Worm (Caenorhabditis elegans) whole organism, L1 larva: ENCODE measurements around the gene C04C11.1.

ENCODE experiments used
- C04F5.9 ChIP-seq: sonication (generic microtip); optimal IDR thresholded peaks from 2 replicates; lab custom pipeline; 2016; ENCODE audit warnings: missing genetic modification characterization, missing compliant biosample characterization
- C16A3.4 ChIP-seq: fragments of 150-350 bp; optimal IDR thresholded peaks from 2 replicates; lab custom pipeline; 2014; ENCODE audit warnings: missing biosample characterization, missing genetic modification characterization
- blmp-1 ChIP-seq: fragments of 150-350 bp; optimal IDR thresholded peaks from 2 replicates; lab custom pipeline; 2014; ENCODE audit warnings: missing biosample characterization, missing genetic modification characterization
- ceh-8 ChIP-seq: fragments of 200-800 bp; sonication (Bioruptor generic); optimal IDR thresholded peaks from 2 replicates; lab custom pipeline; 2018; ENCODE audit warnings: mild to moderate bottlenecking, missing genetic modification characterization, moderate library complexity, missing compliant biosample characterization
- ceh-90 ChIP-seq: sonication (generic microtip); optimal IDR thresholded peaks from 2 replicates; lab custom pipeline; 2016; ENCODE audit warnings: missing genetic modification characterization, missing compliant biosample characterization
- ces-1 ChIP-seq: fragments of 150-350 bp; optimal IDR thresholded peaks from 2 replicates; lab custom pipeline; 2014; ENCODE audit warnings: missing biosample characterization, missing genetic modification reagents, missing genetic modification characterization
- dpl-1 ChIP-seq, 3 experiments: fragments of 150-350 bp in 2 of 3; sonication (generic microtip) in 1 of 3; optimal IDR thresholded peaks; 2 replicates each; lab custom pipeline; 2014 to 2017; ENCODE audit warnings: missing biosample characterization in 3 of 3, missing genetic modification characterization in 3 of 3, missing genetic modification reagents in 3 of 3
- efl-1 ChIP-seq, 4 experiments: fragments of 150-350 bp; optimal IDR thresholded peaks in 3 of 4; peaks in 1 of 4; 1 replicate in 1 of 4; 2 replicates in 3 of 4; lab custom pipeline; 2014; ENCODE audit warnings: missing biosample characterization in 2 of 4, missing genetic modification characterization in 2 of 4, missing genetic modification reagents in 2 of 4
- egl-27 ChIP-seq, 2 experiments: fragments of 150-350 bp in 1 of 2; sonication (generic microtip); optimal IDR thresholded peaks; 3 replicates each; lab custom pipeline; 2017 to 2018; ENCODE audit warnings: missing biosample characterization in 2 of 2, missing genetic modification characterization in 2 of 2, missing genetic modification reagents in 2 of 2
- elt-3 ChIP-seq, 6 experiments: fragments of 150-350 bp in 1 of 6; sonication (generic microtip); optimal IDR thresholded peaks; 2 replicates each; lab custom pipeline; 2017 to 2018; ENCODE audit warnings: missing biosample characterization in 6 of 6, missing genetic modification characterization in 6 of 6, inconsistent platforms in 1 of 6
- ets-5 ChIP-seq: fragments of 200-800 bp; sonication (Bioruptor generic); IDR thresholded peaks from 2 replicates; pipeline ENCODE4 v1.3.6; 2022; ENCODE audit warnings: missing genetic modification characterization, missing compliant biosample characterization
- fkh-10 ChIP-seq: sonication (generic microtip); optimal IDR thresholded peaks from 2 replicates; lab custom pipeline; 2017; ENCODE audit warnings: missing biosample characterization, missing genetic modification reagents, missing genetic modification characterization
- fkh-4 ChIP-seq: sonication (generic microtip); optimal IDR thresholded peaks from 2 replicates; lab custom pipeline; 2016; ENCODE audit warnings: missing compliant biosample characterization, missing genetic modification characterization, borderline replicate concordance
- fos-1 ChIP-seq: fragments of 150-350 bp; optimal IDR thresholded peaks from 2 replicates; lab custom pipeline; 2014; ENCODE audit warnings: missing biosample characterization, missing genetic modification characterization
- grh-1 ChIP-seq: fragments of 200-800 bp; sonication (Bioruptor generic); IDR thresholded peaks from 2 replicates; pipeline ENCODE4 v1.3.6; 2022; ENCODE audit warnings: missing genetic modification reagents, missing genetic modification characterization, missing compliant biosample characterization
- hlh-4 ChIP-seq: sonication (generic microtip); optimal IDR thresholded peaks from 2 replicates; lab custom pipeline; 2016; ENCODE audit warnings: mild to moderate bottlenecking, missing genetic modification characterization, missing compliant biosample characterization
- hpl-2 ChIP-seq: fragments of 150-350 bp; optimal IDR thresholded peaks from 2 replicates; lab custom pipeline; 2014; ENCODE audit warnings: missing biosample characterization, missing genetic modification reagents, missing genetic modification characterization
- jun-1 ChIP-seq: fragments of 150-350 bp; optimal IDR thresholded peaks from 2 replicates; lab custom pipeline; 2014; ENCODE audit warnings: missing biosample characterization, missing genetic modification reagents, missing genetic modification characterization
- lin-13 ChIP-seq: fragments of 150-350 bp; optimal IDR thresholded peaks from 2 replicates; lab custom pipeline; 2014; ENCODE audit warnings: missing biosample characterization, missing genetic modification reagents, missing genetic modification characterization
- lin-14 ChIP-seq: fragments of 200-800 bp; sonication (Bioruptor generic); optimal IDR thresholded peaks from 2 replicates; lab custom pipeline; 2018; ENCODE audit warnings: mild to moderate bottlenecking, missing genetic modification characterization, moderate library complexity, missing compliant biosample characterization
- lin-15B ChIP-seq: fragments of 150-350 bp; sonication (generic microtip); optimal IDR thresholded peaks from 3 replicates; lab custom pipeline; 2014; ENCODE audit warnings: missing biosample characterization, missing genetic modification characterization
- lin-35 ChIP-seq, 2 experiments: fragments of 150-350 bp; optimal IDR thresholded peaks; 2 replicates each; lab custom pipeline; 2014; ENCODE audit warnings: missing biosample characterization in 2 of 2, missing genetic modification characterization in 2 of 2, missing genetic modification reagents in 2 of 2
- lin-39 ChIP-seq: fragments of 150-350 bp; optimal IDR thresholded peaks from 2 replicates; lab custom pipeline; 2014; ENCODE audit warnings: missing biosample characterization, missing genetic modification reagents, missing genetic modification characterization
- lir-3 ChIP-seq: sonication (generic microtip); optimal IDR thresholded peaks from 2 replicates; lab custom pipeline; 2016; ENCODE audit warnings: mild to moderate bottlenecking, missing genetic modification characterization, moderate library complexity, missing compliant biosample characterization; ENCODE audit not compliant: poor library complexity
- mab-9 ChIP-seq: fragments of 200-800 bp; sonication (Bioruptor generic); IDR thresholded peaks from 2 replicates; pipeline ENCODE4 v1.3.6; 2022; ENCODE audit warnings: missing genetic modification reagents, missing genetic modification characterization, missing compliant biosample characterization
- mdl-1 ChIP-seq, 2 experiments: fragments of 150-350 bp; optimal IDR thresholded peaks; 2 replicates each; lab custom pipeline; 2014 to 2017; ENCODE audit warnings: missing biosample characterization in 2 of 2, missing genetic modification characterization in 2 of 2, inconsistent platforms in 1 of 2
- mef-2 ChIP-seq: fragments of 150-350 bp; optimal IDR thresholded peaks from 2 replicates; lab custom pipeline; 2014; ENCODE audit warnings: missing biosample characterization, missing genetic modification characterization
- nhr-11 ChIP-seq: fragments of 150-350 bp; optimal IDR thresholded peaks from 2 replicates; lab custom pipeline; 2014; ENCODE audit warnings: missing biosample characterization, missing genetic modification characterization
- nhr-237 ChIP-seq: fragments of 150-350 bp; optimal IDR thresholded peaks from 2 replicates; lab custom pipeline; 2014; ENCODE audit warnings: missing biosample characterization, missing genetic modification characterization
- nhr-47 ChIP-seq: sonication (generic microtip); optimal IDR thresholded peaks from 2 replicates; lab custom pipeline; 2016; ENCODE audit warnings: mild to moderate bottlenecking, missing genetic modification characterization, moderate library complexity, missing compliant biosample characterization
- nhr-71 ChIP-seq: sonication (generic microtip); optimal IDR thresholded peaks from 2 replicates; lab custom pipeline; 2016; ENCODE audit warnings: mild to moderate bottlenecking, missing genetic modification characterization, moderate library complexity, missing compliant biosample characterization
- nhr-77 ChIP-seq: fragments of 150-350 bp; optimal IDR thresholded peaks from 2 replicates; lab custom pipeline; 2014; ENCODE audit warnings: missing biosample characterization, missing genetic modification characterization
- nhr-84 ChIP-seq: sonication (generic microtip); optimal IDR thresholded peaks from 2 replicates; lab custom pipeline; 2017; ENCODE audit warnings: missing biosample characterization, missing genetic modification characterization
- pag-3 ChIP-seq: sonication (generic microtip); optimal IDR thresholded peaks from 2 replicates; lab custom pipeline; 2017; ENCODE audit warnings: missing genetic modification characterization, mild to moderate bottlenecking, missing compliant biosample characterization, antibody characterized with exemption, borderline replicate concordance; ENCODE audit not compliant: insufficient read depth
- pax-3 ChIP-seq: fragments of 200-800 bp; sonication (Bioruptor generic); optimal IDR thresholded peaks from 2 replicates; lab custom pipeline; 2018; ENCODE audit warnings: mild to moderate bottlenecking, missing genetic modification characterization, moderate library complexity, missing compliant biosample characterization
- pqm-1 ChIP-seq: sonication (generic microtip); optimal IDR thresholded peaks from 3 replicates; lab custom pipeline; 2017; ENCODE audit warnings: missing biosample characterization, missing genetic modification characterization
- skn-1 ChIP-seq: fragments of 150-350 bp; optimal IDR thresholded peaks from 2 replicates; lab custom pipeline; 2014; ENCODE audit warnings: missing biosample characterization, missing genetic modification characterization
- snpc-4 ChIP-seq: fragments of 150-350 bp; optimal IDR thresholded peaks from 2 replicates; lab custom pipeline; 2014; ENCODE audit warnings: missing biosample characterization, missing genetic modification characterization
- sox-4 ChIP-seq: sonication (generic microtip); optimal IDR thresholded peaks from 2 replicates; lab custom pipeline; 2016; ENCODE audit warnings: missing genetic modification characterization, missing compliant biosample characterization
- swsn-7 ChIP-seq: sonication (generic microtip); optimal IDR thresholded peaks from 2 replicates; lab custom pipeline; 2016; ENCODE audit warnings: missing genetic modification characterization, missing compliant biosample characterization
- tbx-2 ChIP-seq: sonication (generic microtip); optimal IDR thresholded peaks from 2 replicates; lab custom pipeline; 2016; ENCODE audit warnings: missing genetic modification characterization, missing compliant biosample characterization
- unc-130 ChIP-seq: fragments of 150-350 bp; optimal IDR thresholded peaks from 2 replicates; lab custom pipeline; 2017; ENCODE audit warnings: missing biosample characterization, missing genetic modification characterization, inconsistent platforms
- unc-62 ChIP-seq: fragments of 150-350 bp; optimal IDR thresholded peaks from 2 replicates; lab custom pipeline; 2014; ENCODE audit warnings: missing biosample characterization, missing genetic modification reagents, missing genetic modification characterization
- unc-98 ChIP-seq: fragments of 200-800 bp; sonication (Bioruptor generic); IDR thresholded peaks from 2 replicates; pipeline ENCODE4 v1.3.6; 2022; ENCODE audit warnings: missing genetic modification characterization, missing compliant biosample characterization
- vab-15 ChIP-seq: sonication (generic microtip); optimal IDR thresholded peaks from 2 replicates; lab custom pipeline; 2017; ENCODE audit warnings: missing genotype, mild to moderate bottlenecking, missing genetic modification characterization, missing compliant biosample characterization
- zag-1 ChIP-seq: fragments of 150-350 bp; optimal IDR thresholded peaks from 2 replicates; lab custom pipeline; 2014; ENCODE audit warnings: missing biosample characterization, missing genetic modification characterization
- ztf-11 ChIP-seq, 2 experiments: sonication (generic microtip); optimal IDR thresholded peaks; 2 replicates each; lab custom pipeline; 2016 to 2017; ENCODE audit warnings: missing genetic modification characterization in 2 of 2, missing biosample characterization in 1 of 2, missing compliant biosample characterization in 1 of 2

The C04C11.1 gene

ce11 chrX:14056527-14056926 is 36.1 kb downstream of the C04C11.1 start (continued):
- peak; percentile 68 for TF ChIP-seq blmp-1 (tag; lab: Kevin White, UChicago)
- no peak for TF ChIP-seq mef-2 (tag; lab: Kevin White, UChicago)
- TF ChIP-seq ces-1, result no peak
- no peak for TF ChIP-seq ceh-90 (tag; lab: Kevin White, UChicago)
- TF ChIP-seq ets-5 (GFP tag; lab: Robert Waterston, UW), result no peak
- TF ChIP-seq skn-1 (tag; lab: Kevin White, UChicago), result no peak
- TF ChIP-seq nhr-11, result no peak
- TF ChIP-seq fkh-10, result no peak
- no peak for TF ChIP-seq lin-15B
- TF ChIP-seq unc-62 (GFP tag; lab: Kevin White, UChicago), result no peak

ce11 chrX:14062771-14063170 is 42.4 kb downstream of the C04C11.1 start:
- TF ChIP-seq efl-1 (optimal IDR thresholded peaks at IDR 0.05; lab: Kevin White, UChicago) (no peak), efl-1 (GFP tag; optimal IDR thresholded peaks at IDR 0.05 in 1 of 2; lab: Kevin White, UChicago) (peak in 1 of 2 experiments; percentile 60), lin-39 (tag; lab: Kevin White, UChicago) (no peak)
- TF ChIP-seq, all 84 proteins: peak for 1

- TF ChIP-seq nhr-84, result no peak
- no peak for TF ChIP-seq ets-5 (GFP tag; lab: Robert Waterston, UW)
- TF ChIP-seq snpc-4 (tag; lab: Kevin White, UChicago), result peak; percentile 87
- TF ChIP-seq nhr-237 (tag; lab: Kevin White, UChicago), result peak; percentile 42
- TF ChIP-seq unc-130 (tag; lab: Kevin White, UChicago), result peak; percentile 93
- peak; percentile 58 for TF ChIP-seq hpl-2
- TF ChIP-seq lir-3 (tag; lab: Kevin White, UChicago), result peak; percentile 83
- TF ChIP-seq egl-27 (tag; optimal IDR thresholded peaks at IDR 0.05; lab: Kevin White, UChicago), result peak; percentile 33 to 56
- peak; percentile 91 for TF ChIP-seq swsn-7 (tag; lab: Kevin White, UChicago)
- peak in 1 of 2 experiments; percentile 29 for TF ChIP-seq ztf-11 (tag; optimal IDR thresholded peaks at IDR 0.05; lab: Kevin White, UChicago)
- peak in 2 of 3 experiments; percentile 37 to 49 for TF ChIP-seq dpl-1 (GFP tag; optimal IDR thresholded peaks at IDR 0.05; lab: Kevin White, UChicago)
- TF ChIP-seq mdl-1 (tag; optimal IDR thresholded peaks at IDR 0.05; lab: Kevin White, UChicago), result peak in 1 of 2 experiments; percentile 90
- TF ChIP-seq lin-13 (GFP tag; lab: Kevin White, UChicago), result peak; percentile 76
- 0 out of 2 replicates have a peak, but pooled peaks have one; percentile 44 for TF ChIP-seq mab-9 (GFP tag; lab: Robert Waterston, UW)
- no peak for TF ChIP-seq fkh-4 (tag; lab: Kevin White, UChicago)
- TF ChIP-seq pqm-1 (tag; lab: Kevin White, UChicago), result no peak
- peak; percentile 74 for TF ChIP-seq fkh-10
- peak; percentile 90 for TF ChIP-seq nhr-47 (tag; lab: Kevin White, UChicago)
- TF ChIP-seq tbx-2, result peak; percentile 89
- no peak for TF ChIP-seq pag-3 (tag; lab: Kevin White, UChicago)
- TF ChIP-seq ces-1, result no peak
- peak; percentile 80 for TF ChIP-seq nhr-77 (tag; lab: Kevin White, UChicago)
- peak; percentile 35 for TF ChIP-seq vab-15
- peak; percentile 91 for TF ChIP-seq C16A3.4 (tag; lab: Kevin White, UChicago)
- peak; percentile 64 for TF ChIP-seq zag-1
- TF ChIP-seq efl-1 (optimal IDR thresholded peaks at IDR 0.05; lab: Kevin White, UChicago), result peak; percentile 54 to 64
- peak; percentile 7 to 94 for TF ChIP-seq efl-1 (GFP tag; optimal IDR thresholded peaks at IDR 0.05 in 1 of 2; lab: Kevin White, UChicago)
- peak; percentile 83 for TF ChIP-seq ceh-8 (GFP tag; lab: Kevin White, UChicago)
- TF ChIP-seq C04F5.9 (tag; lab: Kevin White, UChicago), result peak; percentile 36
- peak; percentile 42; the same call in 1 of the 2 replicates for TF ChIP-seq grh-1
- TF ChIP-seq unc-98 (GFP tag; lab: Robert Waterston, UW), result peak; percentile 63
- no peak for TF ChIP-seq hlh-4
- TF ChIP-seq mef-2 (tag; lab: Kevin White, UChicago), result no peak
- TF ChIP-seq elt-3 (tag; optimal IDR thresholded peaks at IDR 0.05; lab: Kevin White, UChicago), result peak in 2 of 6 experiments; percentile 36 to 60
- TF ChIP-seq lin-14 (GFP tag; lab: Kevin White, UChicago), result peak; percentile 91
- peak; percentile 94 for TF ChIP-seq nhr-71
- TF ChIP-seq sox-4 (tag; lab: Kevin White, UChicago), result peak; percentile 28
- TF ChIP-seq lin-35 (GFP tag; optimal IDR thresholded peaks at IDR 0.05; lab: Kevin White, UChicago), result peak; percentile 64 to 83
- peak; percentile 66 for TF ChIP-seq pax-3 (tag; lab: Kevin White, UChicago)
- TF ChIP-seq jun-1 (tag; lab: Kevin White, UChicago), result peak; percentile 74
- TF ChIP-seq fos-1 (tag; lab: Kevin White, UChicago), result peak; percentile 87
Observed at ce11 chrX:14063830-14064229, 43.4 kb downstream of the C04C11.1 start.
